Fruit fly (Drosophila melanogaster): ENCODE results near the gene CG14130.

The CG14130 gene

DNA sequence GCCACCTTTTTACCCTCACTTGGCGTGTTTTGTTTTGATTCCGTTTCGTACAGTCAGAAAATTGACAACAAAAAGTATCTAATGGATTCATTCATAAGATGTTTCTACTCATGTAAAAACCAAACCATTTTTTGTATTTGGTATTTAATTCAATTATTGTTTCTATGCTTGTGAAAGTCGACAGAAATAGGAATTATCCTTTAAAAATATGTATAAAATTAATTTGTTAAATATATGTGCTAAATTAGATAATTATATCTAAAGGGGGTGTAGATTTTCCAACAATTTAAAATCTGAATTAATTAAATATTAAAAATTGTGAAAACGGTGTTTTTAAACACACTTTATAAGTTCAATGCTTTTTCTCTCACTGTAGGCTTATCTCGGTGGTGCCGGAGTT, 48.3 kb downstream of the CG14130 start (continued):
- TF ChIP-seq CG1603 (tag; optimal IDR thresholded peaks at IDR 0.05) (no peak), BEAF-32 (GFP tag; optimal IDR thresholded peaks at IDR 0.05) (no peak), Dip3 (GFP tag; optimal IDR thresholded peaks at IDR 0.05) (no peak), Hmr (GFP tag; optimal IDR thresholded peaks at IDR 0.05) (peak; percentile 59), pan (optimal IDR thresholded peaks at IDR 0.05) (no peak), pan (GFP tag; optimal IDR thresholded peaks at IDR 0.05 in 1 of 2, IDR thresholded peaks at IDR 0.05 in 1 of 2) (no peak), Jarid2 (GFP tag; optimal IDR thresholded peaks at IDR 0.05) (no peak), exex (tag; optimal IDR thresholded peaks at IDR 0.05) (no peak), CG3995 (GFP tag; optimal IDR thresholded peaks at IDR 0.05) (no peak), CG7556 (GFP tag; optimal IDR thresholded peaks at IDR 0.05) (peak; percentile 76), nmo (GFP tag; optimal IDR thresholded peaks at IDR 0.05) (peak; percentile 8), scrt (GFP tag; optimal IDR thresholded peaks at IDR 0.05) (peak; percentile 30), B-H1 (GFP tag; IDR thresholded peaks at IDR 0.05) (no peak), CG8478 (optimal IDR thresholded peaks at IDR 0.05) (no peak), Mrtf (GFP tag; IDR thresholded peaks at IDR 0.05) (no peak), CG12659 (GFP tag; optimal IDR thresholded peaks at IDR 0.05) (peak; percentile 13), CG15073 (GFP tag; optimal IDR thresholded peaks at IDR 0.05) (no peak), Blimp-1 (GFP tag; optimal IDR thresholded peaks at IDR 0.05) (peak; percentile 13), CG15479 (GFP tag; optimal IDR thresholded peaks at IDR 0.05) (no peak), CG7928 (GFP tag; optimal IDR thresholded peaks at IDR 0.05) (no peak), PHDP (tag; optimal IDR thresholded peaks at IDR 0.05) (peak; percentile 11), Abd-B (GFP tag; optimal IDR thresholded peaks at IDR 0.05) (no peak), lov (optimal IDR thresholded peaks at IDR 0.05) (no peak), lov (GFP tag; IDR thresholded peaks at IDR 0.05) (no peak), fd64A (GFP tag; optimal IDR thresholded peaks at IDR 0.05) (no peak), CG8924 (tag; optimal IDR thresholded peaks at IDR 0.05) (peak; percentile 39), twi (tag; optimal IDR thresholded peaks at IDR 0.05) (no peak), CG2116 (GFP tag; optimal IDR thresholded peaks at IDR 0.05) (no peak), vvl (GFP tag; IDR thresholded peaks at IDR 0.05) (no peak), CG2120 (GFP tag; optimal IDR thresholded peaks at IDR 0.05) (peak; percentile 24), Deaf1 (tag; optimal IDR thresholded peaks at IDR 0.05) (peak; percentile 26), B-H2 (GFP tag; optimal IDR thresholded peaks at IDR 0.05) (no peak), sima (GFP tag; optimal IDR thresholded peaks at IDR 0.05) (no peak), Atf-2 (GFP tag; optimal IDR thresholded peaks at IDR 0.05) (no peak), CG31441 (GFP tag; IDR thresholded peaks at IDR 0.05) (peak; percentile 37; the same call in 1 of the 2 replicates), ci (GFP tag; IDR thresholded peaks at IDR 0.05) (no peak), CG4360 (GFP tag; IDR thresholded peaks at IDR 0.05) (no peak), wek (GFP tag; optimal IDR thresholded peaks at IDR 0.05) (no peak), br (optimal IDR thresholded peaks at IDR 0.05) (no peak), NFAT (GFP tag; IDR thresholded peaks at IDR 0.05) (no peak), CG1233 (GFP tag; optimal IDR thresholded peaks at IDR 0.05) (no peak), ap (GFP tag; IDR thresholded peaks at IDR 0.05) (no peak), Dbx (GFP tag; IDR thresholded peaks at IDR 0.05) (no peak), CG12391 (tag; optimal IDR thresholded peaks at IDR 0.05) (peak; percentile 13), C15 (GFP tag; IDR thresholded peaks at IDR 0.05) (no peak), CG10366 (GFP tag; IDR thresholded peaks at IDR 0.05) (no peak), Gug (GFP tag; IDR thresholded peaks at IDR 0.05) (no peak), CG10321 (GFP tag; IDR thresholded peaks at IDR 0.05) (no peak), CG9797 (GFP tag; optimal IDR thresholded peaks at IDR 0.05) (no peak), pho (GFP tag; optimal IDR thresholded peaks at IDR 0.05) (no peak), CG2129 (GFP tag; IDR thresholded peaks at IDR 0.05; ENCODE audit: partially characterized antibody) (no peak), CG5953 (GFP tag; IDR thresholded peaks at IDR 0.05) (no peak), Vsx1 (GFP tag; optimal IDR thresholded peaks at IDR 0.05) (no peak)

All from whole organism, embryonic.